Worm (Caenorhabditis elegans): ENCODE results near the gene tkt-1.
A peak's percentile ranks its signal among the peaks of the same experiment; 100 is the strongest.

Gene tkt-1

ce11 chrIV:10252350-10252792 lies 9.0 kb downstream of the tkt-1 start (continued):
- TF ChIP-seq ztf-4 (tag; optimal IDR thresholded peaks at IDR 0.05) = peak; percentile 69
- peak; percentile 83 for TF ChIP-seq nhr-21 (tag; optimal IDR thresholded peaks at IDR 0.05)
- TF ChIP-seq elt-1 (tag; optimal IDR thresholded peaks at IDR 0.05) = no peak
- no peak for TF ChIP-seq aly-2 (tag; optimal IDR thresholded peaks at IDR 0.05)
- TF ChIP-seq lin-13 (GFP tag; optimal IDR thresholded peaks at IDR 0.05) = peak; percentile 56
- TF ChIP-seq ama-1 (optimal IDR thresholded peaks at IDR 0.05) = peak; percentile 38
- no peak for TF ChIP-seq nhr-237 (tag; optimal IDR thresholded peaks at IDR 0.05)
- TF ChIP-seq Y55F3AM.14 (GFP tag; optimal IDR thresholded peaks at IDR 0.05) = peak; percentile 52

- TF ChIP-seq lsy-2 (tag; optimal IDR thresholded peaks at IDR 0.05) (peak in 1 of 2 experiments; percentile 8), fos-1 (tag; optimal IDR thresholded peaks at IDR 0.05) (peak; percentile 13), ceh-16 (tag; optimal IDR thresholded peaks at IDR 0.05) (no peak), R02D3.7 (tag; optimal IDR thresholded peaks at IDR 0.05) (no peak), blmp-1 (tag; optimal IDR thresholded peaks at IDR 0.05; ENCODE audit: insufficient read depth) (no peak), skn-1 (tag; optimal IDR thresholded peaks at IDR 0.05) (no peak), gmeb-1 (tag; optimal IDR thresholded peaks at IDR 0.05) (no peak), crh-2 (tag; optimal IDR thresholded peaks at IDR 0.05) (peak; percentile 50), ztf-4 (tag; optimal IDR thresholded peaks at IDR 0.05) (no peak), nhr-77 (tag; optimal IDR thresholded peaks at IDR 0.05) (no peak), nhr-11 (tag; optimal IDR thresholded peaks at IDR 0.05) (no peak), sma-9 (GFP tag; optimal IDR thresholded peaks at IDR 0.05) (peak; percentile 3), sma-9 (tag; optimal IDR thresholded peaks at IDR 0.05) (no peak)
Observed at ce11 chrIV:10252886-10253639, 9.7 kb downstream of the tkt-1 start.

- TF ChIP-seq aly-2 (tag; optimal IDR thresholded peaks at IDR 0.05) = no peak
- TF ChIP-seq lsy-2 (tag; optimal IDR thresholded peaks at IDR 0.05) = no peak
- TF ChIP-seq nhr-6 (tag; optimal IDR thresholded peaks at IDR 0.05) = no peak
- TF ChIP-seq snpc-4 (tag; optimal IDR thresholded peaks at IDR 0.05) = no peak
- no peak for TF ChIP-seq nhr-21 (tag; optimal IDR thresholded peaks at IDR 0.05)
- no peak for TF ChIP-seq lin-39 (tag; optimal IDR thresholded peaks at IDR 0.05)
- no peak for TF ChIP-seq lin-11 (tag; optimal IDR thresholded peaks at IDR 0.05)
- no peak for TF ChIP-seq mab-5 (tag; optimal IDR thresholded peaks at IDR 0.05)
- no peak for TF ChIP-seq nhr-129 (tag; optimal IDR thresholded peaks at IDR 0.05)
- TF ChIP-seq nhr-237 (tag; optimal IDR thresholded peaks at IDR 0.05) = no peak
- no peak for TF ChIP-seq mdl-1 (tag; optimal IDR thresholded peaks at IDR 0.05)
- TF ChIP-seq gmeb-1 (tag; optimal IDR thresholded peaks at IDR 0.05) = no peak
- TF ChIP-seq sem-4 (tag; optimal IDR thresholded peaks at IDR 0.05) = no peak
- no peak for TF ChIP-seq alr-1 (tag; optimal IDR thresholded peaks at IDR 0.05)
- no peak for TF ChIP-seq nhr-10 (tag; optimal IDR thresholded peaks at IDR 0.05)
- no peak for TF ChIP-seq unc-62 (GFP tag; optimal IDR thresholded peaks at IDR 0.05)
- TF ChIP-seq F13H6.1 (tag; optimal IDR thresholded peaks at IDR 0.05) = no peak
Observed at ce11 chrIV:10259557-10259956, 16.1 kb downstream of the tkt-1 start, which contains the start of gene F01G10.9. F01G10.9 (minus strand) TSS chrIV:10259657.

- no peak for TF ChIP-seq skn-1 (tag; optimal IDR thresholded peaks at IDR 0.05)
- peak; percentile 63 for TF ChIP-seq nhr-21 (tag; optimal IDR thresholded peaks at IDR 0.05)
- no peak for TF ChIP-seq alr-1 (tag; optimal IDR thresholded peaks at IDR 0.05)
- no peak for TF ChIP-seq unc-39 (tag; optimal IDR thresholded peaks at IDR 0.05)
- TF ChIP-seq crh-2 (tag; optimal IDR thresholded peaks at IDR 0.05) = no peak
- no peak for TF ChIP-seq gmeb-1 (tag; optimal IDR thresholded peaks at IDR 0.05)
- TF ChIP-seq ama-1 (optimal IDR thresholded peaks at IDR 0.05) = no peak
- no peak for TF ChIP-seq lin-39 (tag; optimal IDR thresholded peaks at IDR 0.05)
- no peak for TF ChIP-seq nhr-23 (tag; optimal IDR thresholded peaks at IDR 0.05)
- no peak for TF ChIP-seq C34F6.9 (tag; optimal IDR thresholded peaks at IDR 0.05)
- peak in 1 of 2 experiments; percentile 25 for TF ChIP-seq lsy-2 (tag; optimal IDR thresholded peaks at IDR 0.05)
- no peak for TF ChIP-seq nhr-12 (tag; optimal IDR thresholded peaks at IDR 0.05)
- no peak for TF ChIP-seq nhr-237 (tag; optimal IDR thresholded peaks at IDR 0.05)
- TF ChIP-seq blmp-1 (tag; optimal IDR thresholded peaks at IDR 0.05; ENCODE audit: insufficient read depth) = peak; percentile 19
- no peak for TF ChIP-seq nhr-129 (tag; optimal IDR thresholded peaks at IDR 0.05)
- TF ChIP-seq ZK546.5 (tag; optimal IDR thresholded peaks at IDR 0.05) = no peak
- no peak for TF ChIP-seq nhr-10 (tag; optimal IDR thresholded peaks at IDR 0.05)
- TF ChIP-seq snpc-4 (tag; optimal IDR thresholded peaks at IDR 0.05) = no peak
- TF ChIP-seq mbf-1 (tag; optimal IDR thresholded peaks at IDR 0.05) = no peak
- TF ChIP-seq mab-5 (tag; optimal IDR thresholded peaks at IDR 0.05) = no peak
- no peak for TF ChIP-seq R02D3.7 (tag; optimal IDR thresholded peaks at IDR 0.05)
- no peak for TF ChIP-seq zag-1 (tag; optimal IDR thresholded peaks at IDR 0.05)
- peak; percentile 7 for TF ChIP-seq fos-1 (tag; optimal IDR thresholded peaks at IDR 0.05)
- TF ChIP-seq nhr-77 (tag; optimal IDR thresholded peaks at IDR 0.05) = no peak
- no peak for TF ChIP-seq nhr-6 (tag; optimal IDR thresholded peaks at IDR 0.05)
- no peak for TF ChIP-seq aly-2 (tag; optimal IDR thresholded peaks at IDR 0.05)
- TF ChIP-seq sem-4 (tag; optimal IDR thresholded peaks at IDR 0.05) = no peak
- TF ChIP-seq dmd-4 (tag; optimal IDR thresholded peaks at IDR 0.05) = no peak
- TF ChIP-seq nhr-25 (tag; optimal IDR thresholded peaks at IDR 0.05) = no peak
- no peak for TF ChIP-seq lin-13 (GFP tag; optimal IDR thresholded peaks at IDR 0.05)
- peak; percentile 86 for TF ChIP-seq elt-1 (tag; optimal IDR thresholded peaks at IDR 0.05)
- TF ChIP-seq F13H6.1 (tag; optimal IDR thresholded peaks at IDR 0.05) = no peak
- peak; percentile 49 for TF ChIP-seq sma-9 (GFP tag; optimal IDR thresholded peaks at IDR 0.05)
- TF ChIP-seq sma-9 (tag; optimal IDR thresholded peaks at IDR 0.05) = no peak
- TF ChIP-seq ceh-16 (tag; optimal IDR thresholded peaks at IDR 0.05) = peak; percentile 5
- no peak for TF ChIP-seq sma-3 (GFP tag; optimal IDR thresholded peaks at IDR 0.05)
- TF ChIP-seq elt-3 (tag; optimal IDR thresholded peaks at IDR 0.05) = no peak
Observed at ce11 chrIV:10261061-10261460, 17.6 kb downstream of the tkt-1 start.

Data from whole organism, L2 larva.